Worm (Caenorhabditis elegans): Measurements from ENCODE around the gene imp-3.

Gene imp-3

ce11 chrIV:7829275-7829938 lies 40.0 kb upstream of the imp-3 start, which contains the start of gene C06A6.4:
Gene C06A6.4 (minus strand): TSS chrIV:7829298.
- TF ChIP-seq elt-2 (tag; optimal IDR thresholded peaks at IDR 0.05) (peak; percentile 83), mdl-1 (tag; optimal IDR thresholded peaks at IDR 0.05) (no peak)

ce11 chrIV:7824649-7825048 lies 35.2 kb upstream of the imp-3 start:
- TF ChIP-seq nhr-25 (tag; optimal IDR thresholded peaks at IDR 0.05): peak; percentile 16
- TF ChIP-seq nhr-77 (tag; optimal IDR thresholded peaks at IDR 0.05): no peak
- no peak for TF ChIP-seq ceh-28 (tag; optimal IDR thresholded peaks at IDR 0.05)
- TF ChIP-seq ztf-11 (tag; optimal IDR thresholded peaks at IDR 0.05): no peak
- TF ChIP-seq ceh-9 (tag; optimal IDR thresholded peaks at IDR 0.05): no peak
- no peak for TF ChIP-seq sea-2 (GFP tag; optimal IDR thresholded peaks at IDR 0.05)
- TF ChIP-seq elt-3 (tag; optimal IDR thresholded peaks at IDR 0.05): no peak
- no peak for TF ChIP-seq jun-1 (tag; optimal IDR thresholded peaks at IDR 0.05)
- TF ChIP-seq nhr-23 (tag; optimal IDR thresholded peaks at IDR 0.05): peak; percentile 53
- TF ChIP-seq nhr-237 (tag; optimal IDR thresholded peaks at IDR 0.05): no peak

- TF ChIP-seq tbx-2 (tag; optimal IDR thresholded peaks at IDR 0.05) (no peak), nhr-28 (tag; optimal IDR thresholded peaks at IDR 0.05) (no peak), egl-27 (tag; optimal IDR thresholded peaks at IDR 0.05) (no peak), nhr-77 (tag; optimal IDR thresholded peaks at IDR 0.05) (no peak), ztf-4 (tag; optimal IDR thresholded peaks at IDR 0.05) (no peak), nhr-43 (tag; optimal IDR thresholded peaks at IDR 0.05; ENCODE audit: poor library complexity, severe bottlenecking) (no peak), nfya-1 (tag; optimal IDR thresholded peaks at IDR 0.05; ENCODE audit: insufficient read depth) (no peak), nhr-67 (tag; optimal IDR thresholded peaks at IDR 0.05) (no peak)
Observed at ce11 chrIV:7822524-7822923, 33.1 kb upstream of the imp-3 start, which contains the start of gene T14A8.2. Gene T14A8.2 (minus strand): TSS chrIV:7822624.

- peak; percentile 90 for TF ChIP-seq hmg-11 (tag; optimal IDR thresholded peaks at IDR 0.05)
- peak; percentile 42 for TF ChIP-seq lin-15B (tag; optimal IDR thresholded peaks at IDR 0.05)
- TF ChIP-seq jun-1 (tag; optimal IDR thresholded peaks at IDR 0.05): no peak
- no peak for TF ChIP-seq nhr-76 (tag; optimal IDR thresholded peaks at IDR 0.05)
- no peak for TF ChIP-seq tbx-2 (tag; optimal IDR thresholded peaks at IDR 0.05)
- no peak for TF ChIP-seq elt-2 (tag; optimal IDR thresholded peaks at IDR 0.05)
- peak; percentile 29 for TF ChIP-seq mdl-1 (tag; optimal IDR thresholded peaks at IDR 0.05)
- TF ChIP-seq ceh-28 (tag; optimal IDR thresholded peaks at IDR 0.05): peak; percentile 58
- TF ChIP-seq pqm-1 (tag; optimal IDR thresholded peaks at IDR 0.05): no peak
- peak; percentile 44 for TF ChIP-seq unc-62 (GFP tag; optimal IDR thresholded peaks at IDR 0.05)
- peak; percentile 40 for TF ChIP-seq snpc-4 (tag; optimal IDR thresholded peaks at IDR 0.05)
- no peak for TF ChIP-seq ceh-82 (tag; optimal IDR thresholded peaks at IDR 0.05)
- peak; percentile 51 for TF ChIP-seq pha-4 (tag; optimal IDR thresholded peaks at IDR 0.05)
- TF ChIP-seq lin-39 (tag; optimal IDR thresholded peaks at IDR 0.05): peak; percentile 84
- peak; percentile 81 for TF ChIP-seq nfya-1 (tag; optimal IDR thresholded peaks at IDR 0.05; ENCODE audit: insufficient read depth)
Observed at ce11 chrIV:7817852-7818251, 28.4 kb upstream of the imp-3 start, which contains the start of gene ric-3. Gene ric-3 (plus strand): TSS chrIV:7818251.

- TF ChIP-seq nfya-1 (tag; optimal IDR thresholded peaks at IDR 0.05; ENCODE audit: insufficient read depth): peak; percentile 11
- TF ChIP-seq egl-5 (tag; optimal IDR thresholded peaks at IDR 0.05): peak; percentile 80
- TF ChIP-seq nhr-43 (tag; optimal IDR thresholded peaks at IDR 0.05; ENCODE audit: poor library complexity, severe bottlenecking): peak; percentile 38
- no peak for TF ChIP-seq zag-1 (tag; optimal IDR thresholded peaks at IDR 0.05)
- TF ChIP-seq pha-4 (tag; optimal IDR thresholded peaks at IDR 0.05): peak; percentile 4
- no peak for TF ChIP-seq ztf-11 (tag; optimal IDR thresholded peaks at IDR 0.05)
Observed at ce11 chrIV:7816402-7817102, 27.1 kb upstream of the imp-3 start.

Data from whole organism, L3 larva.